Worm (Caenorhabditis elegans): ENCODE results near the gene srh-147.
"Not testable (repeated sequence)": the region's sequence is repeated elsewhere in the genome, so short reads cannot be mapped to it uniquely, and the experiment has no call there.

The srh-147 gene

DNA sequence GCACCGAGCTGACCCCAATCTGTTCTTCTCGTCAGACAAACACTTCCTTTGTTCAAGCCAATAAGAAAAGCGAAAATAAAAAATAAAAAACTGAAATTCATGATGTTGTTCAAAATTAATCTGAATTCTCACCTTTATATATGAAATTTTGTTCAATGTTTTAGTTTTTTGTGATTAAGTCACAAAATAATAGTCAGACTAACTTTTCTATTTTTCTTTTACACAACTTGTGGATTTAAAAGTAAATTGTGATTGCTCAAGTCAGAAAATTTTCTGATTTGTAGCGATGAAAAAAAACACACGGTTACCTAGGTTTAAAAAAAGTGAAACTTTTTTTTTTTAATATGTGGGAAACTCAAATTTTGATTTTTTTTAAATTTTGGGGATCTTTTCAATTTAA, 32.4 kb downstream of the srh-147 start, which contains the start of gene abf-3:
Gene abf-3 (minus strand): TSS at position 101 of the 400 bp plus-strand sequence.
- TF ChIP-seq flt-1 (GFP tag; IDR thresholded peaks at IDR 0.05), result no peak
- TF ChIP-seq ztf-23 (GFP tag; IDR thresholded peaks at IDR 0.05), result no peak
- no peak for TF ChIP-seq klf-2 (GFP tag; conservative IDR thresholded peaks at IDR 0.05)
- no peak for TF ChIP-seq tab-1 (GFP tag; IDR thresholded peaks at IDR 0.05)
- no peak for TF ChIP-seq ztf-29 (GFP tag; IDR thresholded peaks at IDR 0.05)
- no peak for TF ChIP-seq T22C8.4 (GFP tag; IDR thresholded peaks at IDR 0.05)
- TF ChIP-seq med-1 (GFP tag; optimal IDR thresholded peaks at IDR 0.05; ENCODE audit: insufficient read depth), result no peak
- TF ChIP-seq ref-1 (GFP tag; conservative IDR thresholded peaks at IDR 0.05), result no peak
- no peak for TF ChIP-seq cog-1 (tag; optimal IDR thresholded peaks at IDR 0.05)

- TF ChIP-seq ztf-29 (GFP tag; IDR thresholded peaks at IDR 0.05), result no peak
- TF ChIP-seq med-1 (GFP tag; optimal IDR thresholded peaks at IDR 0.05; ENCODE audit: insufficient read depth), result no peak
- TF ChIP-seq cog-1 (tag; optimal IDR thresholded peaks at IDR 0.05), result no peak
- no peak for TF ChIP-seq flt-1 (GFP tag; IDR thresholded peaks at IDR 0.05)
- TF ChIP-seq ztf-23 (GFP tag; IDR thresholded peaks at IDR 0.05), result no peak
- TF ChIP-seq T22C8.4 (GFP tag; IDR thresholded peaks at IDR 0.05), result no peak
- no peak for TF ChIP-seq ref-1 (GFP tag; conservative IDR thresholded peaks at IDR 0.05)
- TF ChIP-seq tab-1 (GFP tag; IDR thresholded peaks at IDR 0.05), result no peak
- no peak for TF ChIP-seq klf-2 (GFP tag; conservative IDR thresholded peaks at IDR 0.05)
Observed at ce11 chrV:15815962-15816432, 34.1 kb downstream of the srh-147 start, which contains the start of the genes fbxa-69 and F54B8.4. TSS of gene fbxa-69 (minus strand) at chrV:15815971. TSS of gene F54B8.4 (plus strand) at chrV:15816382.

DNA sequence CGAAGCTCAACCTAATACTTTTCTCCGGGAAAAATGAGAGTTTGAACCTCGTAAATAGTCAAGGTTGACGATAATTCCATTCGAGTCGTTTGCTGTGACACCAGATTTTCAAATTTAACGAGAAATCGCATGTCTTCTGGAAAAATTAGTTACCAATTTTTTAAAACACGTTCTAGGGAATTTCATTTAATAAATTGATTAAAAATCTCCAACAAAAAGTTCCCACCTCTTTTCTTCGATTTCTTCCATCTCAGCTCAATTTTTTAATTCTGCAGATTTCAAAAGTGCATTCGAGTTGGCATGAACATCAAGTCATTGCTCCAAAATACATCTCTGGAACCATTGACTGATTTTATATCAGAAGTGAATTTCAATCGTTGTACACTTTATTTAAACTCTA, 38.1 kb downstream of the srh-147 start, which contains the start of gene nhr-282:
Gene nhr-282 (plus strand): TSS at position 301 of the 400 bp plus-strand sequence.
- not testable (repeated sequence) for TF ChIP-seq ref-1 (GFP tag; conservative IDR thresholded peaks at IDR 0.05); ztf-29 (GFP tag; IDR thresholded peaks at IDR 0.05); flt-1 (GFP tag; IDR thresholded peaks at IDR 0.05)

ce11 chrV:15810446-15810845, 39.7 kb downstream of the srh-147 start, which contains the start of gene F54B8.1:
TSS of gene F54B8.1 (plus strand) at chrV:15810746.
- TF ChIP-seq flt-1 (GFP tag; IDR thresholded peaks at IDR 0.05) (no peak), ztf-23 (GFP tag; IDR thresholded peaks at IDR 0.05) (no peak), ref-1 (GFP tag; conservative IDR thresholded peaks at IDR 0.05) (no peak), tab-1 (GFP tag; IDR thresholded peaks at IDR 0.05) (no peak), med-1 (GFP tag; optimal IDR thresholded peaks at IDR 0.05; ENCODE audit: insufficient read depth) (no peak), T22C8.4 (GFP tag; IDR thresholded peaks at IDR 0.05) (no peak), klf-2 (GFP tag; conservative IDR thresholded peaks at IDR 0.05) (no peak)

ce11 chrV:15809543-15809942, 40.6 kb downstream of the srh-147 start, which contains the start of gene srsx-36:
TSS of gene srsx-36 (minus strand) at chrV:15809643.
- no peak for TF ChIP-seq ztf-29 (GFP tag; IDR thresholded peaks at IDR 0.05)
- TF ChIP-seq flt-1 (GFP tag; IDR thresholded peaks at IDR 0.05), result no peak
- no peak for TF ChIP-seq ztf-23 (GFP tag; IDR thresholded peaks at IDR 0.05)
- TF ChIP-seq klf-2 (GFP tag; conservative IDR thresholded peaks at IDR 0.05), result no peak
- TF ChIP-seq T22C8.4 (GFP tag; IDR thresholded peaks at IDR 0.05), result no peak
- TF ChIP-seq ref-1 (GFP tag; conservative IDR thresholded peaks at IDR 0.05), result no peak
- TF ChIP-seq med-1 (GFP tag; optimal IDR thresholded peaks at IDR 0.05; ENCODE audit: insufficient read depth), result no peak
- TF ChIP-seq tab-1 (GFP tag; IDR thresholded peaks at IDR 0.05), result no peak
- no peak for TF ChIP-seq cog-1 (tag; optimal IDR thresholded peaks at IDR 0.05)

ce11 chrV:15807420-15807819, 42.7 kb downstream of the srh-147 start, which contains the start of gene srsx-38:
TSS of gene srsx-38 (minus strand) at chrV:15807520.
- TF ChIP-seq ztf-29 (GFP tag; IDR thresholded peaks at IDR 0.05); med-1 (GFP tag; optimal IDR thresholded peaks at IDR 0.05; ENCODE audit: insufficient read depth); tab-1 (GFP tag; IDR thresholded peaks at IDR 0.05): not testable (repeated sequence)

ce11 chrV:15803748-15804147, 46.4 kb downstream of the srh-147 start, which contains the start of gene T26E4.18:
TSS of gene T26E4.18 (minus strand) at chrV:15803848.
- TF ChIP-seq T22C8.4 (GFP tag; IDR thresholded peaks at IDR 0.05); flt-1 (GFP tag; IDR thresholded peaks at IDR 0.05); ref-1 (GFP tag; conservative IDR thresholded peaks at IDR 0.05): not testable (repeated sequence)

DNA sequence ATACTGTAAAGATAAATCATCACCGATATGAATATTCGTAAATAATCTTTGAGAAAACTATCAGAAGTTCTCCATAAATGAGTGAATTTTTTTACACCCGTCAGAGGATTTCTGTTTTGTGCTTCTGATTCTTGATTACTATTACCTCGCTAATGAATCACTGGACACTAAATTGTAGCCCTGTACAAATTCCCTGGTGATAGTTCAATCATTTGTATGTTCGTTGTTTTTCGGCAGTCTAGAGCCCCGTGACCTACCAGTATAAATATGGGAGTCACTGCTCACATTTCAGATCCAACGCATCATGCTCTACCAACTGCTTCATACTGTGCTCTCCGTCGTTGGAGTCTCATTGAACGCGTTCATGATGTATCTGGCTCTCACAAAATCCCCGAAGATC, 47.0 kb downstream of the srh-147 start, which contains the start of gene srd-27:
Gene srd-27 (plus strand): TSS at position 301 of the 400 bp plus-strand sequence.
- not testable (repeated sequence) for TF ChIP-seq med-1 (GFP tag; optimal IDR thresholded peaks at IDR 0.05; ENCODE audit: insufficient read depth); ztf-29 (GFP tag; IDR thresholded peaks at IDR 0.05); ref-1 (GFP tag; conservative IDR thresholded peaks at IDR 0.05)

DNA sequence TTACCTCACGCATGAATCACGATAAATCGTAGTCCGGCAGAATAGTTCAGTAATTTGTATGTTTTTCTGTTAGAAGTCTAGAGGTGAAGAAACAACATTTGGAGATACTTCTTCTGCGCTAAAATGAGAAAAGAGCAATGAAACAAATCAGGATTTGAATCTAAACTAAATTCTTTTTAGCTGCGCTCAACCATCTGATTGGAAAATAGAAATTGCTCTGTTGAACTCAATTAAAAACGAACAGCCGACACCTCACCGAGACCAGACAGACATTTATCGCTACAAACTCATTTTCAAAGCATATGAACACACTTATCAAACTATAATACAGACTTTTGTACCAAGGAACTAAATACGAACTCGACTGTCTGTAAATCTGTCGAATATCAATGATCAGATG, 47.5 kb downstream of the srh-147 start, which contains the start of gene T26E4.9:
Gene T26E4.9 (minus strand): TSS at position 101 of the 400 bp plus-strand sequence.
- TF ChIP-seq klf-2 (GFP tag; conservative IDR thresholded peaks at IDR 0.05); ztf-29 (GFP tag; IDR thresholded peaks at IDR 0.05); tab-1 (GFP tag; IDR thresholded peaks at IDR 0.05): not testable (repeated sequence)

DNA sequence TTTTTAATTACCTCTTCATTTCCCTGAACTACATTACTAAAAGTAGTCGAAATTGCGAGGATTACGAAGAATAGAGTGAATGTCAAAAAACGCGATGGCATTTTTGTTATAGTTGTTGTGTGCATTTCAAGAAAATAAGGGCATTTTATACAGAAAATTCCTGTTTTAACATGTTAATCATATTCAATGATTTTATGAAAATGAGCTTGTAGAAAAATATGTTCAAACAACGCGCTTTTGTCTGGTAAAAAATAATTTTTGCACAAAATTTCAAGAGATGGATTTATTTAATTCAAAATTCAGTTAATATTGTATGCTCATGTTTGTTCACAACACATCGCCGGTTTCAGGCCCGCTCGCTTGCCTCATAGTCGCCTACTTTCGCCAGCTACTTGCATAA, 52.0 kb downstream of the srh-147 start, which contains the start of gene T26E4.10:
Gene T26E4.10 (minus strand): TSS at position 101 of the 400 bp plus-strand sequence.
- TF ChIP-seq T22C8.4 (GFP tag; IDR thresholded peaks at IDR 0.05) (no peak), med-1 (GFP tag; optimal IDR thresholded peaks at IDR 0.05; ENCODE audit: insufficient read depth) (no peak), ref-1 (GFP tag; conservative IDR thresholded peaks at IDR 0.05) (no peak), ztf-29 (GFP tag; IDR thresholded peaks at IDR 0.05) (no peak), cog-1 (tag; optimal IDR thresholded peaks at IDR 0.05) (no peak), tab-1 (GFP tag; IDR thresholded peaks at IDR 0.05) (no peak), ztf-23 (GFP tag; IDR thresholded peaks at IDR 0.05) (no peak), klf-2 (GFP tag; conservative IDR thresholded peaks at IDR 0.05) (no peak), flt-1 (GFP tag; IDR thresholded peaks at IDR 0.05) (no peak)
